Fruit fly (Drosophila melanogaster): ENCODE results near the gene kmg.

kmg gene

DNA sequence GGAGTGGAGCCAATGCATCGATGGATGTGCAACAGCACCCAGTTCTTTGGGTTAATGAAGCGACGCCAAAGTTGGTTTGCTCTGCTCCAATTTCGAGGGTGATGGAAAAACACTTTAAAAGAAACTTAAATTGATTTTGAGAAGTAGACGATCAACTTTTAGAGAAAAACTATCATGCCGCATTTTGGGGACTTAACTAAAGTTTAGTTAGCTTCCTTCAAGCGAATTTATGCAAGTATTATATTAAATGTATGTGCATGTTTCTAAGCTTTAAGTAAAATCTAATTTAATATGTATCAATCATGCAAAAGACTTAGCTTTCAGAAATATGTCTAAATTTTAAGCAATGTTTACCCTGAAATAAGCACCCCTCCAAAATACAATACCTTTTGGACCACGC lies 30.0 kb upstream of the kmg start, which contains the start of gene CG5122:
Gene CG5122, plus strand, starts transcription at position 301 of the 400 bp plus-strand sequence.
- TF ChIP-seq Ets65A (GFP tag) = peak; percentile 57
- no peak for TF ChIP-seq CG1647 (GFP tag; optimal IDR thresholded peaks at IDR 0.05)

DNA sequence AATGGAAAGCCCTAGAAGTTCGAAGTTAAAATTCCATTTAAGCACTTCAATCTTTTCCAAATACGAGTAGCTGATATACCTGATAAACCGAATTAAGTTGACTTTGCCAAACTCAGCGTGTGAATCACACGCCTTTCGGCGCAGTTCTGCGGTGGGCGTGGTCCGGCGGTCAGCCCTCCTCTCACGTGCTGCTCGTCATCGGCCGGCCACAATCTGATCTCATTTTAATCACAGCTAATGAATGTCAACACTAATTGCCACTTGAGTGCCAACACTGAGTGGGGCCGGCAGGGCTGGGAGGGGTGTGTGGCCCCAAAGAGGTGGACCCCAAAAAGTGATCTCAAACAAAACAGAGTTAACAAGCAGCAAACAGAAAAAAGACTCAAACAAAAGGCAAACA lies 24.4 kb upstream of the kmg start:
- no peak for TF ChIP-seq sob (GFP tag; IDR thresholded peaks at IDR 0.05)
- no peak for TF ChIP-seq CG17361 (GFP tag; IDR thresholded peaks at IDR 0.05)
- TF ChIP-seq Nf-YC (tag; optimal IDR thresholded peaks at IDR 0.05) = no peak
- TF ChIP-seq Awh (GFP tag; IDR thresholded peaks at IDR 0.05) = 0 out of 2 replicates have a peak, but pooled peaks have one; percentile 11
- TF ChIP-seq tin (GFP tag; optimal IDR thresholded peaks at IDR 0.05) = no peak
- no peak for TF ChIP-seq CG30020 (tag; optimal IDR thresholded peaks at IDR 0.05)
- no peak for TF ChIP-seq CG8765 (GFP tag; IDR thresholded peaks at IDR 0.05)
- no peak for TF ChIP-seq CG7839 (tag; optimal IDR thresholded peaks at IDR 0.05)
- 0 out of 3 replicates have a peak, but pooled peaks have one; percentile 28 for TF ChIP-seq Dbx (GFP tag; IDR thresholded peaks at IDR 0.05)
- 0 out of 4 replicates have a peak, but pooled peaks have one; percentile 48 for TF ChIP-seq chinmo (GFP tag; IDR thresholded peaks at IDR 0.05; ENCODE audit: partially characterized antibody)
- TF ChIP-seq lilli (GFP tag; optimal IDR thresholded peaks at IDR 0.05) = no peak
- peak; percentile 51 for TF ChIP-seq cwo (GFP tag; optimal IDR thresholded peaks at IDR 0.05)
- 0 out of 2 replicates have a peak, but pooled peaks have one; percentile 27 for TF ChIP-seq crol (GFP tag; IDR thresholded peaks at IDR 0.05)
- no peak for TF ChIP-seq CG12769 (tag; optimal IDR thresholded peaks at IDR 0.05)
- TF ChIP-seq sim (GFP tag; IDR thresholded peaks at IDR 0.05) = no peak
- 0 out of 2 replicates have a peak, but pooled peaks have one; percentile 9 for TF ChIP-seq Ptx1 (GFP tag; IDR thresholded peaks at IDR 0.05)
- TF ChIP-seq CG34376 (GFP tag; optimal IDR thresholded peaks at IDR 0.05) = no peak

DNA sequence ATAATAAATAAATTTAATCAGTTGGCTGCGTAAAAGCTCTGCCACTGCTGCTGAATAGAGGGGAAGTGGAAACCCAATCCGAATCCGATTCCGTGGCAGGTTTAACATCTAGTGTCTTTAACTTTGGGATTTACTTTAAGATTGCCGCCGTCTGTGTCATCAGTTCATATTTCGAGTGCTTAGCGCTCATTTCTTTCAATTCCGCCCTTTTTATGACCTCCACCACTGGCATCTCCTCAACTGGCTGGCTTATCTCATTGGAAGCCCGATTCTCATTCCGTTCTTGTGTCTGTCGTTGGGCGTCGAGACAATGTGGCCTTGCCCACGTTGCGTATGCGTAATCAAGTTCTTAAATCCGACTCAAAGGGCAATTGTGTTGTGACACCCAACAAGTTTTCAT lies 19.4 kb upstream of the kmg start:
- TF ChIP-seq chm (GFP tag; IDR thresholded peaks at IDR 0.05) (no peak), Med (GFP tag) (peak; percentile 61), dysf (GFP tag; IDR thresholded peaks at IDR 0.05) (0 out of 3 replicates have a peak, but pooled peaks have one; percentile 13), CG6175 (GFP tag; IDR thresholded peaks at IDR 0.05) (0 out of 3 replicates have a peak, but pooled peaks have one; percentile 22), sug (tag; optimal IDR thresholded peaks at IDR 0.05) (peak; percentile 36), ERR (GFP tag; optimal IDR thresholded peaks at IDR 0.05) (peak; percentile 7), lab (GFP tag; optimal IDR thresholded peaks at IDR 0.05) (peak; percentile 22), Pdp1 (GFP tag; optimal IDR thresholded peaks at IDR 0.05) (peak in 1 of 2 experiments; percentile 69), CkIIα-i1 (GFP tag; IDR thresholded peaks at IDR 0.05) (no peak), CG13296 (GFP tag; optimal IDR thresholded peaks at IDR 0.05) (no peak), CG34376 (GFP tag; optimal IDR thresholded peaks at IDR 0.05) (peak; percentile 67), gro (GFP tag; optimal IDR thresholded peaks at IDR 0.05) (no peak), tio (GFP tag; optimal IDR thresholded peaks at IDR 0.05) (no peak), Mrtf (GFP tag; IDR thresholded peaks at IDR 0.05) (no peak), Hr78 (GFP tag; optimal IDR thresholded peaks at IDR 0.05) (peak in 1 of 2 experiments; percentile 12)

DNA sequence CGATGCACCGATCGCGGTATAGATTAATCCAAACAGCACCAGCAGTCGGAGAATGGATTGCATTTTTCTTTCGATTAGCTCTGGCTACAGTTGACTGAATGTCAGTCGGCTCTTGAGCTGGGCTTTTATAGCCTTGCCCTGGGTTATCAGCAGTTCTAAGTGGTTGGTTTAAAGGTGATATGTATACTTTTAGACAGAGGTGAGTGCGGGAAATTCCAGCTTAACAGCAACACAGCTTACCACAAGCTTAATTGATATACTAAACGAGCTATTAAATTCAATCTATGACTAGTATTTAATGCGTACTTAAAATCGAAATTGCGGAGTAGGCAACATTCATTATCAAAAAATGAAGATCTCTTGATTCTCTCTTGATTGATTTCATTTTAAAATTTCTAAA lies 17.5 kb upstream of the kmg start, which contains the start of gene CG9928:
Gene CG9928, minus strand, starts transcription at position 101 of the 400 bp plus-strand sequence.
- TF ChIP-seq lola (GFP tag; optimal IDR thresholded peaks at IDR 0.05) (no peak), Ets65A (GFP tag) (peak; percentile 16)

DNA sequence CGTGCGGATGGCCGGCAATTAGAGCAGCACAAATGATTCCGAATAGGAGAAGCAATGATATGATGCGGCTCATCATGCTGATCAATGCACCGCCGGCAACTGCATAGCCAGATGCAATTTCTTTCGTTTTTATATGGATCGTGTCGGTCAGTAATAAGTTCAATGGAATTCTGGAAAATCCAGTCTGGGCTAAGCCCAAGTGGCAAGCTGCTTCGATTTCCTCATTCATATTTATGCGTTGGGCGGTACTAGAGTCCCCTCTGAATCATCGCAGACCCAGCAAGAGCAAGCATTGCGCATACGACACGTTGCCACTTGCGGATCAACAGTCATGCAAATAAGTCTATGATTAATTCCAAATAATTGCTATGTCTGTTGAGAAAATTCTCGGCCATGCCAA lies 16.8 kb upstream of the kmg start, which contains the start of gene CG16978:
Gene CG16978, minus strand, starts transcription at position 101 of the 400 bp plus-strand sequence.
- TF ChIP-seq E2f2 (GFP tag; IDR thresholded peaks at IDR 0.05) (no peak), CG14014 (GFP tag; IDR thresholded peaks at IDR 0.05) (no peak), gcm2 (GFP tag; optimal IDR thresholded peaks at IDR 0.05) (no peak), CG14667 (GFP tag; IDR thresholded peaks at IDR 0.05) (no peak), sob (GFP tag; IDR thresholded peaks at IDR 0.05) (no peak), wdn (GFP tag; IDR thresholded peaks at IDR 0.05) (no peak), hkb (optimal IDR thresholded peaks at IDR 0.05) (no peak), hkb (GFP tag; IDR thresholded peaks at IDR 0.05) (no peak), gt (GFP tag; IDR thresholded peaks at IDR 0.05) (no peak), crp (GFP tag; optimal IDR thresholded peaks at IDR 0.05) (no peak), sima (GFP tag; optimal IDR thresholded peaks at IDR 0.05) (no peak), zfh2 (GFP tag; optimal IDR thresholded peaks at IDR 0.05) (no peak), gcm (GFP tag; optimal IDR thresholded peaks at IDR 0.05) (no peak), Ets65A (GFP tag) (no peak)

Measured in whole organism, embryonic.